Worm (Caenorhabditis elegans): ENCODE results near the gene folr-1.

- TF ChIP-seq zag-1 (tag; optimal IDR thresholded peaks at IDR 0.05): no peak
- TF ChIP-seq hlh-30 (tag; optimal IDR thresholded peaks at IDR 0.05; ENCODE audit: insufficient read depth): no peak
- TF ChIP-seq lin-15B (tag; optimal IDR thresholded peaks at IDR 0.05): no peak
- no peak for TF ChIP-seq dmd-8 (GFP tag; IDR thresholded peaks at IDR 0.05)
- no peak for TF ChIP-seq ztf-11 (tag; optimal IDR thresholded peaks at IDR 0.05)
Measured at ce11 chrX:9956052-9956451, 37.0 kb downstream of the folr-1 start.

All from whole organism, L4 larva.